Fruit fly (Drosophila melanogaster) whole organism, embryonic: Measurements from ENCODE around the gene CG13917.

Experiments
- Antp ChIP-seq: fragments of 200-800 bp; sonication (Bioruptor generic); optimal IDR thresholded peaks from 3 replicates; lab custom pipeline; 2016; ENCODE audit warnings: missing biosample characterization, missing genetic modification characterization
- Atf3 ChIP-seq: fragments of 200-800 bp; sonication (Bioruptor generic); optimal IDR thresholded peaks from 3 replicates; lab custom pipeline; 2016; ENCODE audit warnings: missing biosample characterization, missing genetic modification characterization
- Atf6 ChIP-seq: fragments of 200-800 bp; sonication (Bioruptor generic); IDR thresholded peaks from 2 replicates; pipeline ENCODE4 v1.3.6; 2022; ENCODE audit warnings: missing biosample characterization, missing genetic modification characterization
- B-H2 ChIP-seq: fragments of 200-800 bp; sonication (Bioruptor generic); optimal IDR thresholded peaks from 2 replicates; lab custom pipeline; 2018; ENCODE audit warnings: missing biosample characterization, mild to moderate bottlenecking, missing genetic modification characterization
- CG10366 ChIP-seq: fragments of 200-800 bp; sonication (Bioruptor generic); IDR thresholded peaks from 2 replicates; pipeline ENCODE4 v1.3.6; 2022; ENCODE audit warnings: missing biosample characterization, missing genetic modification characterization
- CG11456 ChIP-seq: fragments of 200-800 bp; sonication (Bioruptor generic); IDR thresholded peaks from 3 replicates; pipeline ENCODE4 v1.3.6; 2022; ENCODE audit warnings: missing biosample characterization, missing genetic modification characterization
- CG12071 ChIP-seq: fragments of 200-800 bp; sonication (Bioruptor generic); optimal IDR thresholded peaks from 3 replicates; lab custom pipeline; 2018; ENCODE audit warnings: missing biosample characterization, mild to moderate bottlenecking, missing genetic modification characterization
- CG12236 ChIP-seq: fragments of 200-800 bp; sonication (Bioruptor generic); optimal IDR thresholded peaks from 2 replicates; lab custom pipeline; 2016; ENCODE audit warnings: missing biosample characterization, missing genetic modification characterization
- CG12744 ChIP-seq: fragments of 200-800 bp; sonication (Bioruptor generic); optimal IDR thresholded peaks from 2 replicates; lab custom pipeline; 2016; ENCODE audit warnings: missing biosample characterization, missing genetic modification characterization
- CG13424 ChIP-seq: fragments of 200-800 bp; sonication (Bioruptor generic); optimal IDR thresholded peaks from 2 replicates; lab custom pipeline; 2019; ENCODE audit warnings: missing biosample characterization, mild to moderate bottlenecking, missing genetic modification characterization, moderate library complexity
- CG14050 ChIP-seq: fragments of 200-800 bp; sonication (Bioruptor generic); IDR thresholded peaks from 3 replicates; pipeline ENCODE4 v1.3.6; 2022; ENCODE audit warnings: missing biosample characterization, missing genetic modification characterization
- CG18619 ChIP-seq: fragments of 200-800 bp; sonication (Bioruptor generic); optimal IDR thresholded peaks from 3 replicates; lab custom pipeline; 2017; ENCODE audit warnings: missing biosample characterization, mild to moderate bottlenecking, missing genetic modification characterization
- CG31365 ChIP-seq: fragments of 200-800 bp; sonication (Bioruptor generic); optimal IDR thresholded peaks from 2 replicates; lab custom pipeline; 2018; ENCODE audit warnings: missing biosample characterization, mild to moderate bottlenecking, missing genetic modification characterization
- CG3163 ChIP-seq: fragments of 200-800 bp; sonication (Bioruptor generic); optimal IDR thresholded peaks from 3 replicates; lab custom pipeline; 2016; ENCODE audit warnings: missing biosample characterization, missing genetic modification characterization
- CG3407 ChIP-seq: fragments of 200-800 bp; sonication (Bioruptor generic); optimal IDR thresholded peaks from 2 replicates; lab custom pipeline; 2018; ENCODE audit warnings: missing biosample characterization, mild to moderate bottlenecking, missing genetic modification characterization
- CG34224 ChIP-seq: fragments of 200-800 bp; sonication (Bioruptor generic); IDR thresholded peaks from 3 replicates; pipeline ENCODE4 v1.3.6; 2022; ENCODE audit warnings: missing biosample characterization, missing genetic modification characterization; ENCODE audit not compliant: partially characterized antibody
- CG43689 ChIP-seq: fragments of 200-800 bp; sonication (Bioruptor generic); IDR thresholded peaks from 2 replicates; pipeline ENCODE4 v1.3.6; 2022; ENCODE audit warnings: missing biosample characterization, missing genetic modification characterization
- CG5180 ChIP-seq: fragments of 200-800 bp; sonication (Bioruptor generic); optimal IDR thresholded peaks from 3 replicates; lab custom pipeline; 2017; ENCODE audit warnings: missing biosample characterization, missing genetic modification characterization, mild to moderate bottlenecking, moderate library complexity, missing genetic modification reagents
- CG6175 ChIP-seq: fragments of 200-800 bp; sonication (Bioruptor generic); IDR thresholded peaks from 3 replicates; pipeline ENCODE4 v1.3.6; 2022; ENCODE audit warnings: missing biosample characterization, missing genetic modification characterization
- CG6272 ChIP-seq: fragments of 200-800 bp; sonication (Bioruptor generic); IDR thresholded peaks from 2 replicates; pipeline ENCODE4 v1.3.6; 2022; ENCODE audit warnings: missing biosample characterization, missing genetic modification characterization
- CG7963 ChIP-seq: fragments of 200-800 bp; sonication (Bioruptor generic); IDR thresholded peaks from 3 replicates; pipeline ENCODE4 v1.3.6; 2022; ENCODE audit warnings: missing biosample characterization, missing genetic modification characterization; ENCODE audit not compliant: partially characterized antibody
- CG9609 ChIP-seq: fragments of 200-800 bp; sonication (Bioruptor generic); optimal IDR thresholded peaks from 3 replicates; lab custom pipeline; 2016; ENCODE audit warnings: missing biosample characterization, missing genetic modification characterization
- CTCF ChIP-seq: fragments of 200-800 bp; sonication (Bioruptor generic); optimal IDR thresholded peaks from 2 replicates; lab custom pipeline; 2017; ENCODE audit warnings: missing biosample characterization, mild to moderate bottlenecking, missing genetic modification characterization, moderate library complexity
- CrebB ChIP-seq: fragments of 200-800 bp; sonication (Bioruptor generic); optimal IDR thresholded peaks from 3 replicates; lab custom pipeline; 2018; ENCODE audit warnings: missing biosample characterization, mild to moderate bottlenecking, missing genetic modification characterization
- Deaf1 ChIP-seq: fragments of 200-800 bp; optimal IDR thresholded peaks from 3 replicates; lab custom pipeline; 2019; ENCODE audit warnings: missing biosample characterization, mild to moderate bottlenecking, missing genetic modification characterization, moderate library complexity
- Dip3 ChIP-seq: fragments of 200-800 bp; sonication (Bioruptor generic); optimal IDR thresholded peaks from 3 replicates; lab custom pipeline; 2016; ENCODE audit warnings: missing biosample characterization, missing genetic modification characterization
- Dref ChIP-seq: fragments of 200-800 bp; sonication (Bioruptor generic); IDR thresholded peaks from 2 replicates; pipeline ENCODE4 v1.3.6; 2022; ENCODE audit warnings: missing biosample characterization, missing genetic modification characterization
- Elba2 ChIP-seq: fragments of 200-800 bp; sonication (Bioruptor generic); optimal IDR thresholded peaks from 3 replicates; lab custom pipeline; 2016; ENCODE audit warnings: missing biosample characterization, missing genetic modification characterization
- Fer1 ChIP-seq: fragments of 200-800 bp; sonication (Bioruptor generic); optimal IDR thresholded peaks from 2 replicates; lab custom pipeline; 2017; ENCODE audit warnings: missing biosample characterization, mild to moderate bottlenecking, missing genetic modification characterization
- Fer2 ChIP-seq: fragments of 200-800 bp; sonication (Bioruptor generic); optimal IDR thresholded peaks from 2 replicates; lab custom pipeline; 2018; ENCODE audit warnings: missing biosample characterization, mild to moderate bottlenecking, missing genetic modification characterization, moderate library complexity
- Fer3 ChIP-seq: fragments of 200-800 bp; sonication (Bioruptor generic); optimal IDR thresholded peaks from 2 replicates; lab custom pipeline; 2018; ENCODE audit warnings: missing biosample characterization, mild to moderate bottlenecking, missing genetic modification characterization, moderate library complexity
- HLH3B ChIP-seq: fragments of 200-800 bp; sonication (Bioruptor generic); IDR thresholded peaks from 2 replicates; pipeline ENCODE4 v1.3.6; 2022; ENCODE audit warnings: missing biosample characterization, missing genetic modification characterization
- HLHmδ ChIP-seq: fragments of 200-800 bp; sonication (Bioruptor generic); optimal IDR thresholded peaks from 2 replicates; lab custom pipeline; 2018; ENCODE audit warnings: missing biosample characterization, mild to moderate bottlenecking, missing genetic modification characterization, moderate library complexity
- Hr3 ChIP-seq: fragments of 200-800 bp; sonication (Bioruptor generic); optimal IDR thresholded peaks from 3 replicates; lab custom pipeline; 2016; ENCODE audit warnings: missing biosample characterization, missing genetic modification characterization
- MTF-1 ChIP-seq: fragments of 200-800 bp; sonication (Bioruptor generic); optimal IDR thresholded peaks from 2 replicates; lab custom pipeline; 2018; ENCODE audit warnings: missing biosample characterization, mild to moderate bottlenecking, missing genetic modification characterization, borderline replicate concordance
- Mrtf ChIP-seq: fragments of 200-800 bp; sonication (Bioruptor generic); IDR thresholded peaks from 3 replicates; pipeline ENCODE4 v1.3.6; 2022; ENCODE audit warnings: missing biosample characterization, missing genetic modification characterization
- Side ChIP-seq: fragments of 200-800 bp; sonication (Bioruptor generic); optimal IDR thresholded peaks from 2 replicates; lab custom pipeline; 2016; ENCODE audit warnings: missing biosample characterization, missing genetic modification characterization
- TFAM ChIP-seq: fragments of 200-800 bp; sonication (Bioruptor generic); optimal IDR thresholded peaks from 2 replicates; lab custom pipeline; 2017; ENCODE audit warnings: missing biosample characterization, missing genetic modification characterization, inconsistent platforms
- az2 ChIP-seq: fragments of 200-800 bp; sonication (Bioruptor generic); optimal IDR thresholded peaks from 3 replicates; lab custom pipeline; 2016; ENCODE audit warnings: missing biosample characterization, missing genetic modification characterization
- chn ChIP-seq: fragments of 200-800 bp; sonication (Bioruptor generic); optimal IDR thresholded peaks from 2 replicates; lab custom pipeline; 2016; ENCODE audit warnings: missing biosample characterization, missing genetic modification characterization
- ci ChIP-seq: fragments of 200-800 bp; sonication (Bioruptor generic); IDR thresholded peaks from 3 replicates; pipeline ENCODE4 v1.3.6; 2022; ENCODE audit warnings: missing biosample characterization, missing genetic modification characterization
- eyg ChIP-seq: fragments of 200-800 bp; sonication (Bioruptor generic); optimal IDR thresholded peaks from 3 replicates; lab custom pipeline; 2016; ENCODE audit warnings: missing biosample characterization, missing genetic modification characterization
- gcm ChIP-seq: fragments of 200-800 bp; sonication (Bioruptor generic); optimal IDR thresholded peaks from 2 replicates; lab custom pipeline; 2019; ENCODE audit warnings: missing biosample characterization, mild to moderate bottlenecking, missing genetic modification characterization, moderate library complexity
- gcm2 ChIP-seq: fragments of 200-800 bp; sonication (Bioruptor generic); optimal IDR thresholded peaks from 2 replicates; lab custom pipeline; 2016; ENCODE audit warnings: missing biosample characterization, missing genetic modification characterization
- pzg ChIP-seq: fragments of 200-800 bp; sonication (Bioruptor generic); optimal IDR thresholded peaks from 3 replicates; lab custom pipeline; 2018; ENCODE audit warnings: missing biosample characterization, mild to moderate bottlenecking, missing genetic modification characterization, moderate library complexity
- ro ChIP-seq: fragments of 200-800 bp; sonication (Bioruptor generic); IDR thresholded peaks from 2 replicates; pipeline ENCODE4 v1.3.6; 2022; ENCODE audit warnings: missing biosample characterization, missing genetic modification characterization
- schlank ChIP-seq: fragments of 200-800 bp; sonication (Bioruptor generic); optimal IDR thresholded peaks from 2 replicates; lab custom pipeline; 2018; ENCODE audit warnings: missing biosample characterization, mild to moderate bottlenecking, missing genetic modification characterization
- sd ChIP-seq: fragments of 200-800 bp; sonication (Bioruptor generic); optimal IDR thresholded peaks from 3 replicates; lab custom pipeline; 2018; ENCODE audit warnings: missing biosample characterization, mild to moderate bottlenecking, missing genetic modification characterization, moderate library complexity
- stwl ChIP-seq: fragments of 200-800 bp; sonication (Bioruptor generic); optimal IDR thresholded peaks from 3 replicates; lab custom pipeline; 2018; ENCODE audit warnings: missing biosample characterization, mild to moderate bottlenecking, missing genetic modification characterization, moderate library complexity
- wek ChIP-seq: fragments of 200-800 bp; sonication (Bioruptor generic); optimal IDR thresholded peaks from 3 replicates; lab custom pipeline; 2018; ENCODE audit warnings: missing biosample characterization, mild to moderate bottlenecking, missing genetic modification characterization, moderate library complexity
- yki ChIP-seq: fragments of >200 bp; optimal IDR thresholded peaks from 3 replicates; lab custom pipeline; 2018

Gene CG13917

dm6 chr3L:1568225-1569161 is 8.0 kb upstream of the CG13917 start, which contains the start of gene CG7879 (continued):
- TF ChIP-seq schlank (tag; lab: Kevin White, UChicago) (no peak), CG12744 (no peak), CrebB (tag; lab: Kevin White, UChicago) (no peak), sd (tag; lab: Kevin White, UChicago) (peak; percentile 34), Dip3 (GFP tag; lab: Kevin White, UChicago) (no peak), CG5180 (GFP tag; lab: Kevin White, UChicago) (no peak), Elba2 (GFP tag; lab: Kevin White, UChicago) (no peak), az2 (GFP tag; lab: Kevin White, UChicago) (peak; percentile 15), Fer3 (tag; lab: Kevin White, UChicago) (no peak), CG3163 (GFP tag; lab: Kevin White, UChicago) (no peak), Fer1 (GFP tag; lab: Kevin White, UChicago) (peak; percentile 47), Deaf1 (tag; lab: Kevin White, UChicago) (peak; percentile 27), CG9609 (GFP tag; lab: Kevin White, UChicago) (no peak), gcm (GFP tag; lab: Kevin White, UChicago) (peak; percentile 7), Atf3 (no peak), chn (GFP tag; lab: Kevin White, UChicago) (no peak), TFAM (GFP tag; lab: Kevin White, UChicago) (no peak), pzg (GFP tag; lab: Kevin White, UChicago) (peak; percentile 56), Fer2 (tag; lab: Kevin White, UChicago) (no peak), B-H2 (no peak), CG12236 (no peak), Antp (GFP tag; lab: Kevin White, UChicago) (no peak), ro (GFP tag; lab: Robert Waterston, UW) (no peak), wek (peak; percentile 82), CG11456 (no peak; the same call in 2 of the 3 replicates), CG6175 (GFP tag; lab: Robert Waterston, UW) (no peak), eyg (GFP tag; lab: Kevin White, UChicago) (no peak), CG12071 (peak; percentile 9), CG13424 (peak; percentile 29), CG10366 (no peak; the same call in 1 of the 2 replicates), Dref (no peak), yki (lab: Kevin White, UChicago) (no peak), Mrtf (no peak), CG14050 (GFP tag; lab: Robert Waterston, UW) (no peak), CG3407 (GFP tag; lab: Kevin White, UChicago) (no peak), CG31365 (tag; lab: Kevin White, UChicago) (no peak), CG6272 (GFP tag; lab: Robert Waterston, UW) (no peak), Side (GFP tag; lab: Kevin White, UChicago) (no peak), Atf6 (GFP tag; lab: Robert Waterston, UW) (no peak), ci (GFP tag; lab: Robert Waterston, UW) (peak; percentile 65), HLH3B (GFP tag; lab: Robert Waterston, UW) (no peak), HLHmδ (GFP tag; lab: Kevin White, UChicago) (peak; percentile 38), CG34224 (GFP tag; lab: Robert Waterston, UW) (no peak), CTCF (GFP tag; lab: Kevin White, UChicago) (no peak), CG43689 (GFP tag; lab: Robert Waterston, UW) (no peak), stwl (peak; percentile 5), CG18619 (peak; percentile 7), Hr3 (GFP tag; lab: Kevin White, UChicago) (peak; percentile 16), MTF-1 (no peak), gcm2 (GFP tag; lab: Kevin White, UChicago) (no peak), CG7963 (no peak)
